Fruit fly (Drosophila melanogaster) whole organism, embryonic: ENCODE data around the gene CG43255.
A peak's percentile ranks its signal among the peaks of the same experiment; 100 is the strongest.

Experiments
- ATbp ChIP-seq: fragments of 200-800 bp; sonication (Bioruptor generic); optimal IDR thresholded peaks from 2 replicates; lab custom pipeline; 2017; ENCODE audit warnings: missing biosample characterization, mild to moderate bottlenecking, missing genetic modification characterization, missing genetic modification reagents
- Awh ChIP-seq: fragments of 200-800 bp; sonication (Bioruptor generic); IDR thresholded peaks from 2 replicates; pipeline ENCODE4, ENCODE4 v1.3.6; 2022; ENCODE audit warnings: missing biosample characterization, missing genetic modification characterization
- Blimp-1 ChIP-seq: fragments of 200-800 bp; sonication (Bioruptor generic); optimal IDR thresholded peaks from 3 replicates; lab custom pipeline; 2018; ENCODE audit warnings: missing biosample characterization, missing genetic modification characterization, mild to moderate bottlenecking, moderate library complexity, missing genetic modification reagents
- BtbVII ChIP-seq: fragments of 200-800 bp; sonication (Bioruptor generic); optimal IDR thresholded peaks from 3 replicates; lab custom pipeline; 2017; ENCODE audit warnings: missing biosample characterization, mild to moderate bottlenecking, missing genetic modification characterization
- CG10462 ChIP-seq: fragments of 200-800 bp; sonication (Bioruptor generic); optimal IDR thresholded peaks from 2 replicates; lab custom pipeline; 2016; ENCODE audit warnings: missing biosample characterization, missing genetic modification characterization
- CG12219 ChIP-seq: fragments of 200-800 bp; sonication (Bioruptor generic); optimal IDR thresholded peaks from 3 replicates; lab custom pipeline; 2018; ENCODE audit warnings: missing biosample characterization, mild to moderate bottlenecking, missing genetic modification characterization
- CG13123 ChIP-seq: fragments of 200-800 bp; sonication (Bioruptor generic); optimal IDR thresholded peaks from 2 replicates; lab custom pipeline; 2016; ENCODE audit warnings: missing biosample characterization, missing genetic modification characterization
- CG14050 ChIP-seq: fragments of 200-800 bp; sonication (Bioruptor generic); IDR thresholded peaks from 3 replicates; pipeline ENCODE4 v1.3.6; 2022; ENCODE audit warnings: missing biosample characterization, missing genetic modification characterization
- CG14441 ChIP-seq: fragments of 200-800 bp; sonication (Bioruptor generic); IDR thresholded peaks from 2 replicates; pipeline ENCODE4 v1.3.6; 2022; ENCODE audit warnings: missing biosample characterization, missing genetic modification characterization
- CG15479 ChIP-seq: fragments of 200-800 bp; sonication (Bioruptor generic); optimal IDR thresholded peaks from 3 replicates; lab custom pipeline; 2019; ENCODE audit warnings: missing biosample characterization, mild to moderate bottlenecking, missing genetic modification characterization, moderate library complexity
- CG1602 ChIP-seq: fragments of 200-800 bp; sonication (Bioruptor generic); optimal IDR thresholded peaks from 3 replicates; lab custom pipeline; 2016; ENCODE audit warnings: missing biosample characterization, missing genetic modification characterization
- CG16813 ChIP-seq: fragments of 200-800 bp; sonication (Bioruptor generic); IDR thresholded peaks from 3 replicates; pipeline ENCODE4 v1.3.6; 2022; ENCODE audit warnings: missing biosample characterization, missing genetic modification characterization; ENCODE audit not compliant: partially characterized antibody
- CG17385 ChIP-seq: fragments of 200-800 bp; sonication (Bioruptor generic); optimal IDR thresholded peaks from 3 replicates; lab custom pipeline; 2018; ENCODE audit warnings: missing biosample characterization, mild to moderate bottlenecking, missing genetic modification characterization
- CG1792 ChIP-seq: fragments of 200-800 bp; sonication (Bioruptor generic); optimal IDR thresholded peaks from 2 replicates; lab custom pipeline; 2016; ENCODE audit warnings: missing biosample characterization, missing genetic modification characterization
- CG2199 ChIP-seq: fragments of 200-800 bp; sonication (Bioruptor generic); IDR thresholded peaks from 3 replicates; pipeline ENCODE4 v1.3.6; 2022; ENCODE audit warnings: missing biosample characterization, missing genetic modification characterization
- CG30431 ChIP-seq: fragments of 200-800 bp; sonication (Bioruptor generic); optimal IDR thresholded peaks from 2 replicates; lab custom pipeline; 2017; ENCODE audit warnings: missing biosample characterization, missing genetic modification characterization
- CG31441 ChIP-seq: fragments of 200-800 bp; sonication (Bioruptor generic); IDR thresholded peaks from 2 replicates; pipeline ENCODE4 v1.3.6; 2022; ENCODE audit warnings: missing biosample characterization, missing genetic modification characterization
- CG3838 ChIP-seq: fragments of 200-800 bp; sonication (Bioruptor generic); optimal IDR thresholded peaks from 3 replicates; lab custom pipeline; 2016; ENCODE audit warnings: missing biosample characterization, missing genetic modification characterization
- CG4730 ChIP-seq: fragments of 200-800 bp; sonication (Bioruptor generic); IDR thresholded peaks from 2 replicates; pipeline ENCODE4 v1.3.6; 2022; ENCODE audit warnings: missing biosample characterization, missing genetic modification characterization
- CG7963 ChIP-seq: fragments of 200-800 bp; sonication (Bioruptor generic); IDR thresholded peaks from 3 replicates; pipeline ENCODE4 v1.3.6; 2022; ENCODE audit warnings: missing biosample characterization, missing genetic modification characterization; ENCODE audit not compliant: partially characterized antibody
- CG9437 ChIP-seq: fragments of 200-800 bp; sonication (Bioruptor generic); optimal IDR thresholded peaks from 2 replicates; lab custom pipeline; 2018; ENCODE audit warnings: missing biosample characterization, mild to moderate bottlenecking, missing genetic modification characterization
- CkIIα-i1 ChIP-seq: fragments of 200-800 bp; sonication (Bioruptor generic); IDR thresholded peaks from 2 replicates; pipeline ENCODE4 v1.3.6; 2022; ENCODE audit warnings: missing biosample characterization, missing genetic modification characterization
- CoRest ChIP-seq: fragments of 200-800 bp; sonication (Bioruptor generic); optimal IDR thresholded peaks from 3 replicates; lab custom pipeline; 2018; ENCODE audit warnings: missing biosample characterization, mild to moderate bottlenecking, missing genetic modification characterization, moderate library complexity
- Elba2 ChIP-seq: fragments of 200-800 bp; sonication (Bioruptor generic); optimal IDR thresholded peaks from 3 replicates; lab custom pipeline; 2016; ENCODE audit warnings: missing biosample characterization, missing genetic modification characterization
- Hmx ChIP-seq: fragments of 200-800 bp; sonication (Bioruptor generic); optimal IDR thresholded peaks from 2 replicates; lab custom pipeline; 2016; ENCODE audit warnings: missing biosample characterization, missing genetic modification characterization
- Hr39 ChIP-seq: fragments of >200 bp; optimal IDR thresholded peaks from 2 replicates; lab custom pipeline; 2017
- MESR4 ChIP-seq: fragments of 200-800 bp; sonication (Bioruptor generic); optimal IDR thresholded peaks from 2 replicates; lab custom pipeline; 2018; ENCODE audit warnings: missing biosample characterization, mild to moderate bottlenecking, missing genetic modification characterization, moderate library complexity
- Myb ChIP-seq: fragments of 200-800 bp; sonication (Bioruptor generic); optimal IDR thresholded peaks from 2 replicates; lab custom pipeline; 2016; ENCODE audit warnings: missing biosample characterization, missing genetic modification characterization
- Tbp ChIP-seq: fragments of >200 bp; optimal IDR thresholded peaks from 2 replicates; lab custom pipeline; 2018; ENCODE audit warnings: missing biosample characterization, missing genetic modification characterization
- ara ChIP-seq: fragments of 200-800 bp; sonication (Bioruptor generic); IDR thresholded peaks from 2 replicates; pipeline ENCODE4 v1.3.6; 2022; ENCODE audit warnings: missing biosample characterization, missing genetic modification characterization
- ase ChIP-seq: fragments of 200-800 bp; sonication (Bioruptor generic); IDR thresholded peaks from 3 replicates; pipeline ENCODE4 v1.3.6; 2022; ENCODE audit warnings: missing biosample characterization, missing genetic modification characterization
- bbx ChIP-seq: fragments of 200-800 bp; sonication (Bioruptor generic); IDR thresholded peaks from 2 replicates; pipeline ENCODE4 v1.3.6; 2022; ENCODE audit warnings: missing biosample characterization, missing genetic modification characterization; ENCODE audit not compliant: partially characterized antibody
- crol ChIP-seq: fragments of 200-800 bp; sonication (Bioruptor generic); IDR thresholded peaks from 2 replicates; pipeline ENCODE4 v1.3.6; 2022; ENCODE audit warnings: missing biosample characterization, missing genetic modification characterization
- dimm ChIP-seq: fragments of 200-800 bp; sonication (Bioruptor generic); IDR thresholded peaks from 2 replicates; pipeline ENCODE4 v1.3.6; 2022; ENCODE audit warnings: missing biosample characterization, missing genetic modification characterization
- dm ChIP-seq: fragments of 200-800 bp; sonication (Bioruptor generic); optimal IDR thresholded peaks from 3 replicates; lab custom pipeline; 2016; ENCODE audit warnings: missing biosample characterization, missing genetic modification characterization
- dmrt99B ChIP-seq: fragments of 200-800 bp; sonication (Bioruptor generic); optimal IDR thresholded peaks from 2 replicates; lab custom pipeline; 2018; ENCODE audit warnings: missing biosample characterization, mild to moderate bottlenecking, missing genetic modification characterization, moderate library complexity
- gce ChIP-seq: fragments of 200-800 bp; sonication (Bioruptor generic); IDR thresholded peaks from 3 replicates; pipeline ENCODE4 v1.3.6; 2022; ENCODE audit warnings: missing biosample characterization, missing genetic modification characterization
- gsb-n ChIP-seq: fragments of 200-800 bp; sonication (Bioruptor generic); optimal IDR thresholded peaks from 3 replicates; lab custom pipeline; 2018; ENCODE audit warnings: missing biosample characterization, mild to moderate bottlenecking, missing genetic modification characterization
- gt ChIP-seq: fragments of 200-800 bp; sonication (Bioruptor generic); IDR thresholded peaks from 2 replicates; pipeline ENCODE4 v1.3.6; 2022; ENCODE audit warnings: missing biosample characterization, missing genetic modification characterization
- hbn ChIP-seq: fragments of 200-800 bp; sonication (Bioruptor generic); IDR thresholded peaks from 2 replicates; pipeline ENCODE4 v1.3.6; 2022; ENCODE audit warnings: missing biosample characterization, missing genetic modification characterization; ENCODE audit not compliant: partially characterized antibody
- inv ChIP-seq: fragments of 200-800 bp; sonication (Bioruptor generic); IDR thresholded peaks from 2 replicates; pipeline ENCODE4 v1.3.6; 2022; ENCODE audit warnings: missing biosample characterization, missing genetic modification characterization; ENCODE audit not compliant: partially characterized antibody
- mld ChIP-seq: fragments of 200-800 bp; sonication (Bioruptor generic); IDR thresholded peaks from 3 replicates; pipeline ENCODE4 v1.3.6; 2022; ENCODE audit warnings: missing biosample characterization, missing genetic modification characterization; ENCODE audit not compliant: partially characterized antibody
- odd ChIP-seq: fragments of 200-800 bp; sonication (Bioruptor generic); optimal IDR thresholded peaks from 2 replicates; lab custom pipeline; 2017; ENCODE audit warnings: missing biosample characterization, mild to moderate bottlenecking, missing genetic modification characterization
- p53 ChIP-seq: fragments of 200-800 bp; sonication (Bioruptor generic); optimal IDR thresholded peaks from 2 replicates; lab custom pipeline; 2016; ENCODE audit warnings: missing biosample characterization, missing genetic modification characterization
- pita ChIP-seq: fragments of 200-800 bp; sonication (Bioruptor generic); optimal IDR thresholded peaks from 2 replicates; lab custom pipeline; 2017; ENCODE audit warnings: missing biosample characterization, mild to moderate bottlenecking, missing genetic modification characterization
- pum ChIP-seq: fragments of 200-800 bp; sonication (Bioruptor generic); optimal IDR thresholded peaks from 2 replicates; lab custom pipeline; 2016; ENCODE audit warnings: missing biosample characterization, missing genetic modification characterization
- rib ChIP-seq: fragments of 200-800 bp; sonication (Bioruptor generic); IDR thresholded peaks from 2 replicates; pipeline ENCODE4 v1.3.6; 2022; ENCODE audit warnings: missing biosample characterization, missing genetic modification characterization
- sim ChIP-seq: fragments of 200-800 bp; sonication (Bioruptor generic); IDR thresholded peaks from 2 replicates; pipeline ENCODE4 v1.3.6; 2022; ENCODE audit warnings: missing biosample characterization, missing genetic modification characterization
- sna ChIP-seq: fragments of 200-800 bp; sonication (Bioruptor generic); IDR thresholded peaks from 2 replicates; pipeline ENCODE4 v1.3.6; 2022; ENCODE audit warnings: missing biosample characterization, missing genetic modification characterization; ENCODE audit not compliant: partially characterized antibody
- sug ChIP-seq: fragments of 200-800 bp; optimal IDR thresholded peaks from 2 replicates; lab custom pipeline; 2019; ENCODE audit warnings: missing biosample characterization, mild to moderate bottlenecking, missing genetic modification characterization, moderate library complexity
- trh ChIP-seq: fragments of 200-800 bp; sonication (Bioruptor generic); optimal IDR thresholded peaks from 2 replicates; lab custom pipeline; 2016; ENCODE audit warnings: missing biosample characterization, missing genetic modification characterization

Gene CG43255

DNA sequence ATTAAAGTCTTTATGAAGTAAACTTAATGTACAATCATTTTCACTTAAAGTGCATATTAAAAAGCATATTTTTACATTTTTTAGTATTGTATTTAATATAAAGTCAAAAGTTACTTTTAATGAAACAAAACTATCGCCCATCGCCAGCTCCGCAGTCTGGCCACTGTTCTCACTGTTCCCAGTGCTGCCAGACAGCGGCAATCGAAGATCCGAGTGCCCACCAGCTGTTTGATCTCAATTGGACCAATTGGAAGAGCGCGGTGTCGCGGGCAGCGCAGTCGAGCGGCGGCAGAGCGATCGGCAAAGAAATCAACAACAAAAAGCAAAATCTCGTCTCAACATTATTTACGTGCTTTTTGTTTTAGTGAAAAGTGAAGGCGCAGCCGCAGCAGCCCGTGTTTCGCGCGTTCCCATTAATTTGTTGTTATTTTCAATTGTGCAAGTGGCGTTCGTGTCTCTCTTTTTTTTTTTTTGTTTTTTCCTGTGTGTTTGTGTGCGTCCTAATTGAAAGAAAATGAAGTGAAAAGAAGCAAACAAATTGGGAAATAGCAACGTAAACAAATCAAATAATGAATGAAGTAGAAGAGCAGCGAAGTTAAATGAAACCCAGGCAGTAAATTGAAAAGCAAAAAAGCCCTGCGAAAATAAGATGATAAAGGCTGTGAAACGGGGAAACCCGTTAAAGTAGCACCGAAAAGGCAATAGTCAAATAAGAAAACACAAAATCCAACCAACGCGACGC lies 16.8 kb upstream of the CG43255 start, which contains the start of gene rdgA (continued):
- TF ChIP-seq sug (tag; lab: Kevin White, UChicago) (peak; percentile 43), CoRest (no peak), CG1792 (GFP tag; lab: Kevin White, UChicago) (no peak), ATbp (GFP tag; lab: Kevin White, UChicago) (no peak), Blimp-1 (no peak), inv (GFP tag; lab: Robert Waterston, UW) (peak; percentile 57), CG30431 (no peak), Hr39 (lab: Kevin White, UChicago) (no peak), CG12219 (GFP tag; lab: Kevin White, UChicago) (no peak), sna (GFP tag; lab: Robert Waterston, UW) (peak; percentile 32), gsb-n (tag; lab: Kevin White, UChicago) (no peak), hbn (GFP tag; lab: Robert Waterston, UW) (peak; percentile 54), CG1602 (GFP tag; lab: Kevin White, UChicago) (peak; percentile 10), dm (no peak), CkIIα-i1 (GFP tag; lab: Robert Waterston, UW) (no peak), mld (GFP tag; lab: Robert Waterston, UW) (no peak), CG14050 (GFP tag; lab: Robert Waterston, UW) (no peak), gce (no peak), ase (GFP tag; lab: Robert Waterston, UW) (peak; percentile 24; the same call in 1 of the 3 replicates), CG31441 (GFP tag; lab: Robert Waterston, UW) (no peak), trh (GFP tag; lab: Kevin White, UChicago) (no peak), dmrt99B (no peak), CG2199 (no peak), ara (0 out of 2 replicates have a peak, but pooled peaks have one; percentile 29)

DNA sequence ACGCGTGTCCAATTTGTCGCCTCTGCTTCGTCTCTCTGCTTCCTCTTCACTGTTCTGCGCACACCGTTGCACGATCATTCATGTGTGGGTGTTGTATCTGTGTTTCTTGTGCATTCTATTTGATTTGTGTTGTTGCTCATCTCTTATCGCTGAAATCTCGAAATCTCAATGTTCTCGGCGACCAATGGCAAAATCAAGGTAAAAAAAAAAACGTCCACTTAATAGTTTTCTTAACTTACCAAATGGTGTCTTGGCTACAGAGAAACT lies 16.3 kb upstream of the CG43255 start:
- TF ChIP-seq Elba2 (GFP tag; lab: Kevin White, UChicago) (peak; percentile 44), CG13123 (GFP tag; lab: Kevin White, UChicago) (no peak), BtbVII (GFP tag; lab: Kevin White, UChicago) (no peak), CG4730 (no peak), odd (GFP tag; lab: Kevin White, UChicago) (no peak), Hmx (no peak), MESR4 (GFP tag; lab: Kevin White, UChicago) (no peak), crol (GFP tag; lab: Robert Waterston, UW) (no peak), CG12219 (GFP tag; lab: Kevin White, UChicago) (no peak), CG10462 (GFP tag; lab: Kevin White, UChicago) (no peak), dimm (GFP tag; lab: Robert Waterston, UW) (no peak), Tbp (GFP tag; lab: Kevin White, UChicago) (no peak), pum (no peak), CG3838 (GFP tag; lab: Kevin White, UChicago) (no peak), pita (GFP tag; lab: Kevin White, UChicago) (no peak), Myb (GFP tag; lab: Kevin White, UChicago) (no peak), CG17385 (GFP tag; lab: Kevin White, UChicago) (peak; percentile 77), CG16813 (GFP tag; lab: Robert Waterston, UW) (no peak), CG15479 (GFP tag; lab: Kevin White, UChicago) (peak; percentile 54), bbx (no peak), CG14441 (GFP tag; lab: Robert Waterston, UW) (no peak), gt (GFP tag; lab: Robert Waterston, UW) (no peak), gsb-n (tag; lab: Kevin White, UChicago) (peak; percentile 47), CG9437 (no peak), p53 (peak; percentile 76), CG7963 (no peak), Awh (no peak), CG1792 (GFP tag; lab: Kevin White, UChicago) (no peak), sim (GFP tag; lab: Robert Waterston, UW) (no peak), rib (no peak)
